Worm (Caenorhabditis elegans): ENCODE measurements around the gene aps-2.

ce11 chrX:4479960-4480359 is 21.9 kb downstream of the aps-2 start:
- TF ChIP-seq egl-27 (tag; optimal IDR thresholded peaks at IDR 0.05) (no peak), dpl-1 (GFP tag; optimal IDR thresholded peaks at IDR 0.05) (no peak), jun-1 (tag; optimal IDR thresholded peaks at IDR 0.05) (no peak), nhr-90 (tag; optimal IDR thresholded peaks at IDR 0.05; ENCODE audit: poor library complexity) (no peak), C04F5.9 (tag; optimal IDR thresholded peaks at IDR 0.05) (no peak), ces-1 (GFP tag; optimal IDR thresholded peaks at IDR 0.05) (no peak), snpc-4 (tag; optimal IDR thresholded peaks at IDR 0.05) (no peak), nhr-12 (tag; optimal IDR thresholded peaks at IDR 0.05) (no peak)

Data from whole organism, L1 larva.